Fruit fly (Drosophila melanogaster) whole organism, adult: ENCODE data around the gene CG8369.

Source experiments
- CG11617 ChIP-seq: fragments of 200-800 bp; sonication (Bioruptor generic); optimal IDR thresholded peaks from 2 replicates; lab custom pipeline; 2017; ENCODE audit warnings: mild to moderate bottlenecking, missing biosample characterization, missing genetic modification reagents, missing genetic modification characterization
- CG12768 ChIP-seq: fragments of 200-800 bp; sonication (Bioruptor generic); optimal IDR thresholded peaks from 2 replicates; lab custom pipeline; 2017; ENCODE audit warnings: missing biosample characterization, missing genetic modification characterization, mild to moderate bottlenecking, moderate library complexity, missing genetic modification reagents
- CG14711 ChIP-seq: fragments of 200-800 bp; sonication (Bioruptor generic); optimal IDR thresholded peaks from 2 replicates; lab custom pipeline; 2018; ENCODE audit warnings: missing biosample characterization, mild to moderate bottlenecking, missing genetic modification characterization, moderate library complexity
- CG1620 ChIP-seq: fragments of 200-800 bp; sonication (Bioruptor generic); optimal IDR thresholded peaks from 2 replicates; lab custom pipeline; 2016; ENCODE audit warnings: missing biosample characterization, missing genetic modification characterization
- CG7101 ChIP-seq: fragments of 200-800 bp; sonication (Bioruptor generic); optimal IDR thresholded peaks from 2 replicates; lab custom pipeline; 2018; ENCODE audit warnings: missing biosample characterization, mild to moderate bottlenecking, missing genetic modification characterization, moderate library complexity
- Crg-1 ChIP-seq: fragments of 200-800 bp; sonication (Bioruptor generic); optimal IDR thresholded peaks from 2 replicates; lab custom pipeline; 2016; ENCODE audit warnings: missing biosample characterization, missing genetic modification characterization
- Mnt ChIP-seq: fragments of 200-800 bp; sonication (Bioruptor generic); optimal IDR thresholded peaks from 2 replicates; lab custom pipeline; 2016; ENCODE audit warnings: missing biosample characterization, mild to moderate bottlenecking, missing genetic modification characterization
- bab1 ChIP-seq: fragments of 200-800 bp; sonication (Bioruptor generic); optimal IDR thresholded peaks from 3 replicates; lab custom pipeline; 2019; ENCODE audit warnings: missing biosample characterization, mild to moderate bottlenecking, missing genetic modification characterization, moderate library complexity
- cnc ChIP-seq, 2 experiments: fragments of >200 bp; optimal IDR thresholded peaks; 2 replicates each; lab custom pipeline; 2017
- kay ChIP-seq: fragments of 200-800 bp; sonication (Bioruptor generic); peaks from one replicate; lab custom pipeline; 2016; ENCODE audit warnings: missing biosample characterization, missing genetic modification characterization, borderline replicate concordance
- ovo ChIP-seq: fragments of 200-800 bp; sonication (Bioruptor generic); optimal IDR thresholded peaks from 2 replicates; lab custom pipeline; 2016; ENCODE audit warnings: missing biosample characterization, missing genetic modification characterization
- tj ChIP-seq: fragments of 200-800 bp; sonication (Bioruptor generic); optimal IDR thresholded peaks from 3 replicates; lab custom pipeline; 2017; ENCODE audit warnings: missing biosample characterization, mild to moderate bottlenecking, missing genetic modification characterization, moderate library complexity

dm6 chr3R:8853197-8853596 lies 31.4 kb downstream of the CG8369 start:
- no peak for TF ChIP-seq cnc (optimal IDR thresholded peaks at IDR 0.05; lab: Kevin White, UChicago)
- peak; percentile 40 for TF ChIP-seq kay (GFP tag; lab: Kevin White, UChicago)
- TF ChIP-seq CG12768 (GFP tag; lab: Kevin White, UChicago), result no peak
- TF ChIP-seq CG7101 (tag; lab: Kevin White, UChicago), result no peak
- TF ChIP-seq CG1620 (GFP tag; lab: Kevin White, UChicago), result no peak
- TF ChIP-seq tj (GFP tag; lab: Kevin White, UChicago), result no peak
- TF ChIP-seq CG11617, result no peak
- no peak for TF ChIP-seq Mnt
- no peak for TF ChIP-seq bab1
- TF ChIP-seq CG14711 (tag; lab: Kevin White, UChicago), result no peak
- no peak for TF ChIP-seq Crg-1 (GFP tag; lab: Kevin White, UChicago)
- TF ChIP-seq ovo (GFP tag; lab: Kevin White, UChicago), result no peak
